Fruit fly (Drosophila melanogaster) whole organism, pupa: ENCODE measurements around the gene CG13599.
A peak's percentile ranks its signal among the peaks of the same experiment; 100 is the strongest.

Source experiments
- CG10348 ChIP-seq: fragments of 200-800 bp; sonication (Bioruptor generic); IDR thresholded peaks from 2 replicates; pipeline ENCODE4 v1.3.6; 2022; ENCODE audit warnings: missing biosample characterization, missing genetic modification characterization
- CG12605 ChIP-seq: fragments of 200-800 bp; sonication (Bioruptor generic); IDR thresholded peaks from 2 replicates; pipeline ENCODE4 v1.3.6; 2022; ENCODE audit warnings: missing biosample characterization, missing genetic modification characterization
- CG13204 ChIP-seq: fragments of 200-800 bp; sonication (Bioruptor generic); optimal IDR thresholded peaks from 2 replicates; lab custom pipeline; 2018; ENCODE audit warnings: missing biosample characterization, mild to moderate bottlenecking, missing genetic modification characterization, moderate library complexity
- CG14655 ChIP-seq: fragments of 200-800 bp; sonication (Bioruptor generic); optimal IDR thresholded peaks from 3 replicates; lab custom pipeline; 2017; ENCODE audit warnings: mild to moderate bottlenecking, missing biosample characterization, missing genetic modification reagents, missing genetic modification characterization
- CG15710 ChIP-seq: fragments of 200-800 bp; sonication (Bioruptor generic); optimal IDR thresholded peaks from 2 replicates; lab custom pipeline; 2018; ENCODE audit warnings: missing biosample characterization, mild to moderate bottlenecking, missing genetic modification characterization, moderate library complexity
- CG17806 ChIP-seq: fragments of 200-800 bp; sonication (Bioruptor generic); optimal IDR thresholded peaks from 2 replicates; lab custom pipeline; 2018; ENCODE audit warnings: missing biosample characterization, mild to moderate bottlenecking, missing genetic modification characterization, moderate library complexity
- CG32121 ChIP-seq: fragments of 200-800 bp; sonication (Bioruptor generic); IDR thresholded peaks from 2 replicates; pipeline ENCODE4 v1.3.6; 2022; ENCODE audit warnings: missing biosample characterization, missing genetic modification characterization
- CG34367 ChIP-seq: fragments of 200-800 bp; sonication (Bioruptor generic); optimal IDR thresholded peaks from 2 replicates; lab custom pipeline; 2018; ENCODE audit warnings: missing biosample characterization, mild to moderate bottlenecking, missing genetic modification characterization
- CG4496 ChIP-seq: fragments of 200-800 bp; sonication (Bioruptor generic); IDR thresholded peaks from 3 replicates; pipeline ENCODE4 v1.3.6; 2022; ENCODE audit warnings: missing biosample characterization, missing genetic modification characterization
- CG8159 ChIP-seq: fragments of 200-800 bp; sonication (Bioruptor generic); optimal IDR thresholded peaks from 3 replicates; lab custom pipeline; 2018; ENCODE audit warnings: missing biosample characterization, mild to moderate bottlenecking, missing genetic modification characterization, moderate library complexity
- CG8301 ChIP-seq: fragments of 200-800 bp; sonication (Bioruptor generic); optimal IDR thresholded peaks from 2 replicates; lab custom pipeline; 2018; ENCODE audit warnings: missing biosample characterization, mild to moderate bottlenecking, missing genetic modification characterization
- CG9948 ChIP-seq: fragments of 200-800 bp; sonication (Bioruptor generic); optimal IDR thresholded peaks from 2 replicates; lab custom pipeline; 2018; ENCODE audit warnings: missing biosample characterization, mild to moderate bottlenecking, missing genetic modification characterization, moderate library complexity
- D1 ChIP-seq: fragments of 200-800 bp; sonication (Bioruptor generic); optimal IDR thresholded peaks from 2 replicates; lab custom pipeline; 2018; ENCODE audit warnings: missing biosample characterization, mild to moderate bottlenecking, missing genetic modification characterization, moderate library complexity
- EcR ChIP-seq: fragments of 200-800 bp; sonication (Bioruptor generic); optimal IDR thresholded peaks from 3 replicates; lab custom pipeline; 2019; ENCODE audit warnings: missing biosample characterization, missing genetic modification characterization, mild to moderate bottlenecking, moderate library complexity, missing genetic modification reagents
- Ets98B ChIP-seq: fragments of 200-800 bp; sonication (Bioruptor generic); IDR thresholded peaks from 2 replicates; pipeline ENCODE4 v1.3.6; 2022; ENCODE audit warnings: missing biosample characterization, missing genetic modification characterization
- Pif1A ChIP-seq: fragments of 200-800 bp; sonication (Bioruptor generic); optimal IDR thresholded peaks from 3 replicates; lab custom pipeline; 2016; ENCODE audit warnings: missing biosample characterization, missing genetic modification characterization
- Pif1B ChIP-seq: fragments of 200-800 bp; sonication (Bioruptor generic); optimal IDR thresholded peaks from 3 replicates; lab custom pipeline; 2016; ENCODE audit warnings: missing biosample characterization, missing genetic modification characterization
- Snoo ChIP-seq: fragments of 200-800 bp; sonication (Bioruptor generic); optimal IDR thresholded peaks from 3 replicates; lab custom pipeline; 2017; ENCODE audit warnings: missing biosample characterization, mild to moderate bottlenecking, missing genetic modification characterization, inconsistent platforms
- fd96Ca ChIP-seq: fragments of 200-800 bp; sonication (Bioruptor generic); IDR thresholded peaks from 3 replicates; pipeline ENCODE4 v1.3.6; 2022; ENCODE audit warnings: missing biosample characterization, missing genetic modification characterization
- gl ChIP-seq: fragments of 200-800 bp; sonication (Bioruptor generic); optimal IDR thresholded peaks from 2 replicates; lab custom pipeline; 2018; ENCODE audit warnings: missing biosample characterization, mild to moderate bottlenecking, missing genetic modification characterization
- rn ChIP-seq: fragments of 200-800 bp; sonication (Bioruptor generic); IDR thresholded peaks from 2 replicates; pipeline ENCODE4 v1.3.6; 2022; ENCODE audit warnings: missing biosample characterization, missing genetic modification characterization

The CG13599 gene

DNA sequence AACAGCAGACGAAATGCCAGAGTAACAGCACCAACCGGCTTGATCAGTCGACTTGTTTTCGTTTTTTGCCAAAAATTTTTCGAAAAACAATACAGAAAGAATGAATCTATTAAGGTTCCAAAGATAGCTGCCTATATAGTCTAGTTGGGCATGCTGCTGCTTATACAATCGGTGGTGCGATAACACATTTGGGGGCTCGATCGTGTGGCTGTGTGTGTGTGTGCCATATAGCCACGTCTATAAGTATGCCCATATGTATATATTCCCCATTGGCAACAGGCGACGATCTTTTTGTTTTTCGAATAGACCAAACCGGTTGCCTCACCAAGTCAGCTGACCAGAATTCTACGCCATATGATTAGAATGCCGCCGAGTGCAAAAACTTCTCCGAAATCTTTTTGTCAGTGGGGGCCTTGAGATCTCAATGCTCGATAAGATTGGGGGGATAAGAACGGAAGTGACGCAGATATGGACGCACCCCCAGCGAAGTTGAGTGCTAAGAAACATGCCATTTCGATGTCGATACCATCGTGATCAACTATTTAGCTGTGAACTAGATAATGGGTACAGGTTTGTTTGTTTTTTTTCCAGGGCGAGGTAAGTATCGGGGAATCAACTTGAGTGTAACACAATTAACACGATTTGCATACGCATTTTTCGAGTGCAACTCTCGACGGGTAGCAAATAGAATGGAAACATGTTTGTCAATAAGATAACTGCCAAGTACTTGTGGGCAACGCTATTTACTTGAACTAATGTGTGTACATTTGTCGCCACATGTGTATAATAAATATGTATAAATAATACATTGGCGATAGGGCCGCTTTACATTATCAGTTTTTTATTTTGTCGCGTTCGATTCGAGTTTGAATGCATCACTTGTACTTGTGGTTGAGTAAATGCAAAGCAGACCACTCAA, 8.7 kb downstream of the CG13599 start:
- no peak for TF ChIP-seq CG34367 (tag; lab: Kevin White, UChicago)
- TF ChIP-seq CG4496 (GFP tag; lab: Robert Waterston, UW) = peak; percentile 60
- TF ChIP-seq Pif1A (GFP tag; lab: Kevin White, UChicago) = peak; percentile 15
- TF ChIP-seq Pif1B (GFP tag; lab: Kevin White, UChicago) = no peak
- no peak for TF ChIP-seq CG15710 (tag; lab: Kevin White, UChicago)
- TF ChIP-seq CG12605 (GFP tag; lab: Robert Waterston, UW) = no peak; the same call in 1 of the 2 replicates
- TF ChIP-seq CG13204 (GFP tag; lab: Kevin White, UChicago) = no peak
- peak; percentile 65 for TF ChIP-seq Ets98B
- TF ChIP-seq CG8301 (tag; lab: Kevin White, UChicago) = no peak
- TF ChIP-seq CG32121 (GFP tag; lab: Robert Waterston, UW) = peak; percentile 37; the same call in 1 of the 2 replicates
- TF ChIP-seq EcR (GFP tag; lab: Kevin White, UChicago) = no peak
- TF ChIP-seq CG8159 = no peak
- no peak for TF ChIP-seq rn (GFP tag; lab: Robert Waterston, UW)
- 0 out of 3 replicates have a peak, but pooled peaks have one; percentile 49 for TF ChIP-seq fd96Ca (GFP tag; lab: Robert Waterston, UW)
- TF ChIP-seq CG14655 (GFP tag; lab: Kevin White, UChicago) = peak; percentile 22

- TF ChIP-seq Pif1A (GFP tag; lab: Kevin White, UChicago) (no peak), CG8301 (tag; lab: Kevin White, UChicago) (no peak), gl (no peak), Pif1B (GFP tag; lab: Kevin White, UChicago) (no peak), Ets98B (no peak; the same call in 1 of the 2 replicates), rn (GFP tag; lab: Robert Waterston, UW) (no peak), CG13204 (GFP tag; lab: Kevin White, UChicago) (no peak), fd96Ca (GFP tag; lab: Robert Waterston, UW) (no peak), D1 (no peak), CG4496 (GFP tag; lab: Robert Waterston, UW) (no peak), CG32121 (GFP tag; lab: Robert Waterston, UW) (no peak)
These were observed 9.5 kb downstream of the CG13599 start for dm6 chr3R:23940840-23941364.

dm6 chr3R:23941643-23942424, 10.4 kb downstream of the CG13599 start:
- TF ChIP-seq CG9948 (tag; lab: Kevin White, UChicago) (peak; percentile 8), CG8301 (tag; lab: Kevin White, UChicago) (peak; percentile 31), fd96Ca (GFP tag; lab: Robert Waterston, UW) (no peak), CG8159 (no peak), CG14655 (GFP tag; lab: Kevin White, UChicago) (peak; percentile 35), EcR (GFP tag; lab: Kevin White, UChicago) (no peak), CG10348 (no peak), CG4496 (GFP tag; lab: Robert Waterston, UW) (peak; percentile 60; the same call in 2 of the 3 replicates), CG32121 (GFP tag; lab: Robert Waterston, UW) (peak; percentile 49), Ets98B (peak; percentile 50), CG13204 (GFP tag; lab: Kevin White, UChicago) (no peak), Pif1A (GFP tag; lab: Kevin White, UChicago) (no peak), CG34367 (tag; lab: Kevin White, UChicago) (no peak)

dm6 chr3R:23942550-23942949, 11.1 kb downstream of the CG13599 start:
- 0 out of 2 replicates have a peak, but pooled peaks have one; percentile 7 for TF ChIP-seq CG10348
- TF ChIP-seq D1 = no peak

dm6 chr3R:23942965-23943413, 11.6 kb downstream of the CG13599 start, which contains the start of gene Gdh:
Gene Gdh (minus strand): TSS chr3R:23943101.
- TF ChIP-seq CG13204 (GFP tag; lab: Kevin White, UChicago) (peak; percentile 34), CG17806 (tag; lab: Kevin White, UChicago) (no peak), CG32121 (GFP tag; lab: Robert Waterston, UW) (peak; percentile 20; the same call in 1 of the 2 replicates), Snoo (tag; lab: Kevin White, UChicago) (peak; percentile 39), rn (GFP tag; lab: Robert Waterston, UW) (no peak), CG4496 (GFP tag; lab: Robert Waterston, UW) (peak; percentile 72; the same call in 2 of the 3 replicates), CG10348 (no peak), Pif1A (GFP tag; lab: Kevin White, UChicago) (peak; percentile 12), CG8159 (no peak), Ets98B (peak; percentile 60; the same call in 1 of the 2 replicates), EcR (GFP tag; lab: Kevin White, UChicago) (peak; percentile 23), fd96Ca (GFP tag; lab: Robert Waterston, UW) (peak; percentile 19; the same call in 1 of the 3 replicates), gl (no peak), CG34367 (tag; lab: Kevin White, UChicago) (no peak), CG14655 (GFP tag; lab: Kevin White, UChicago) (no peak), CG12605 (GFP tag; lab: Robert Waterston, UW) (peak; percentile 57; the same call in 1 of the 2 replicates), CG9948 (tag; lab: Kevin White, UChicago) (no peak), Pif1B (GFP tag; lab: Kevin White, UChicago) (no peak), D1 (no peak), CG8301 (tag; lab: Kevin White, UChicago) (no peak), CG15710 (tag; lab: Kevin White, UChicago) (no peak)
